Worm (Caenorhabditis elegans): Measurements from ENCODE around the gene Y17G9B.5.
A peak's percentile ranks its signal among the peaks of the same experiment; 100 is the strongest.

The Y17G9B.5 gene

ce11 chrIV:4751814-4752213 lies 1.8 kb downstream of the Y17G9B.5 start, which contains the start of gene Y17G9B.4 (continued):
- TF ChIP-seq snpc-4 (GFP tag; optimal IDR thresholded peaks at IDR 0.05) (no peak), snpc-4 (tag; optimal IDR thresholded peaks at IDR 0.05) (peak in 2 of 4 experiments; percentile 25 to 52), F33H1.4 (GFP tag; IDR thresholded peaks at IDR 0.05) (peak; percentile 90)

DNA sequence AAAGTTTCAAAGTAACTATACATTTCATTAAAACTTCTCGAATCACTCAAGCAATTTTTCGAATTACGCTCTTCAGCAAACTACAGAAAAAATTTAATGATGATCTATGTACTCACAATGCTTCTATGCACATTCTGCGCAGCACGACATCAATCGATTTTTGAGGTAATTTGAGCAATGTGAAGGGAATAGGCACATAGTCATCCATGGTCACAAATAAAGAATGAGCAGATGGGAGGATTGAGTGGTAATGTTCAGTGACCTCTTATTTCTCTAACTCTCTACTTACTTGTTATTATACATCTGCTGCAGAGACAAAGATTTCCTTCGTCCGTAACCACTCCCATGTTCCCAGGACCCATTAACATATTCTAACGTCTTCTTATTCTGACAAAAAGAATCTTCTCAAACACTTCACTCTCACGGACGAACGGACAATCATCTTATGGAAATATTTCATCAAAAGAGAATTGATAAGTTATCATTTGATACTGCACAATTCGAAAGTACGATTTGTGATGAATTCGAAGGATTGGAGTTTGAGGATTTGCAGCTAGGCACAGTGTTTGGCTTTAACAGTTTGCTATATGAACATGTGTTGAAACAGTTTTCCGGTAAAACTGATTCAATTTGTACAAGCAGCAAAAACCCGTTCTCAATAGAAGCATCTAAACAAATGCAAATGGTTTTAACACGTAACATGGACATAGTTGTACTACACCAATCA lies 6.1 kb downstream of the Y17G9B.5 start, which contains the start of the genes fbxb-77 and Y17G9B.11:
Gene fbxb-77, minus strand, starts transcription at position 229 of the 727 bp plus-strand sequence.
Gene Y17G9B.11, plus strand, starts transcription at position 677 of the 727 bp plus-strand sequence.
- TF ChIP-seq attf-5 (GFP tag; optimal IDR thresholded peaks at IDR 0.05) (no peak), madf-10 (tag; optimal IDR thresholded peaks at IDR 0.05) (no peak), bed-2 (GFP tag; IDR thresholded peaks at IDR 0.05) (no peak), egl-18 (GFP tag; IDR thresholded peaks at IDR 0.05) (no peak), pha-4 (tag; optimal IDR thresholded peaks at IDR 0.05) (no peak), rec-8 (tag; optimal IDR thresholded peaks at IDR 0.05) (no peak), aptf-2 (GFP tag; conservative IDR thresholded peaks at IDR 0.05) (no peak), chd-7 (tag; optimal IDR thresholded peaks at IDR 0.05) (no peak), ama-1 (optimal IDR thresholded peaks at IDR 0.05) (no peak), ama-1 (GFP tag; optimal IDR thresholded peaks at IDR 0.05) (no peak), egl-44 (GFP tag; IDR thresholded peaks at IDR 0.05) (no peak), hmg-20 (GFP tag; IDR thresholded peaks at IDR 0.05) (no peak), ccch-3 (GFP tag; optimal IDR thresholded peaks at IDR 0.05) (no peak), D2030.7 (GFP tag; IDR thresholded peaks at IDR 0.05) (no peak), Y56A3A.18 (GFP tag; IDR thresholded peaks at IDR 0.05) (no peak), mxl-1 (tag; optimal IDR thresholded peaks at IDR 0.05) (no peak), nhr-80 (tag; optimal IDR thresholded peaks at IDR 0.05) (no peak), attf-6 (GFP tag; IDR thresholded peaks at IDR 0.05) (no peak)

DNA sequence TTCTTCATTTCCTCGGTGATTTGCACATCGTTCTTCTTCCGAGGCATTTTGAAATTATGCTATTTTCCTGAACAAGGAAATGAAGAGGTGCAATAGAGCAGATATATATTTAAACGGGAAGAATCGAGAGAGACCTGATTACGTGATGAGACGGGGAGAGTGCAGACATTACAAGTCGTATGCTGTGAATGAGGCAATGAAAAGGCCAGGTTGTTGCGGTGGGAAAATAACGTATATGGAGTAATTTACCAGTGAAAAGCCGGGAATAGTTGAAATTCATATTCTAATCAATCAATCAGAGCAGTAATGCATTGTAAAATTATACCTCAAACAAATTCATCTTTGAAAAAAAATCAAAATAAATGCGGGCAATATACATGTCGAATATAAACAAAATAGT lies 8.6 kb downstream of the Y17G9B.5 start, which contains the start of gene Y17G9B.8:
Gene Y17G9B.8, minus strand, starts transcription at position 182 of the 400 bp plus-strand sequence.
- TF ChIP-seq F39B2.1 (GFP tag; IDR thresholded peaks at IDR 0.05) (0 out of 2 replicates have a peak, but pooled peaks have one; percentile 24), lin-54 (GFP tag; optimal IDR thresholded peaks at IDR 0.05) (peak; percentile 45), snpc-4 (GFP tag; optimal IDR thresholded peaks at IDR 0.05) (no peak), snpc-4 (tag; optimal IDR thresholded peaks at IDR 0.05) (peak in 1 of 4 experiments; percentile 66), ceh-91 (GFP tag; IDR thresholded peaks at IDR 0.05) (no peak), hsf-1 (GFP tag; IDR thresholded peaks at IDR 0.05) (peak; percentile 83), sptf-2 (GFP tag; optimal IDR thresholded peaks at IDR 0.05) (no peak), tbp1 (GFP tag; optimal IDR thresholded peaks at IDR 0.05) (peak; percentile 51), ztf-6 (GFP tag; IDR thresholded peaks at IDR 0.05) (no peak), ztf-18 (tag; optimal IDR thresholded peaks at IDR 0.05) (peak; percentile 9), efl-1 (GFP tag; optimal IDR thresholded peaks at IDR 0.05) (no peak), xnd-1 (tag; optimal IDR thresholded peaks at IDR 0.05) (peak; percentile 32), nfyb-1 (GFP tag; IDR thresholded peaks at IDR 0.05) (peak; percentile 72), snpc-3.4 (tag; optimal IDR thresholded peaks at IDR 0.05) (peak; percentile 67), lin-26 (GFP tag; IDR thresholded peaks at IDR 0.05) (peak; percentile 44; the same call in 1 of the 2 replicates), cebp-1 (GFP tag; IDR thresholded peaks at IDR 0.05) (no peak), cebp-1 (tag; optimal IDR thresholded peaks at IDR 0.05) (peak; percentile 11), athp-1 (tag; optimal IDR thresholded peaks at IDR 0.05) (peak; percentile 10), die-1 (tag; optimal IDR thresholded peaks at IDR 0.05) (peak; percentile 25), madf-6 (GFP tag; IDR thresholded peaks at IDR 0.05) (peak; percentile 55; the same call in 1 of the 2 replicates), F57C9.4 (tag; optimal IDR thresholded peaks at IDR 0.05) (no peak), mcd-1 (GFP tag; IDR thresholded peaks at IDR 0.05) (0 out of 2 replicates have a peak, but pooled peaks have one; percentile 5), zfh-2 (GFP tag; conservative IDR thresholded peaks at IDR 0.05) (no peak), B0336.3 (GFP tag; IDR thresholded peaks at IDR 0.05) (peak; percentile 75), snpc-1.3 (tag; optimal IDR thresholded peaks at IDR 0.05; ENCODE audit: insufficient read depth) (peak; percentile 11), lsl-1 (GFP tag; optimal IDR thresholded peaks at IDR 0.05) (peak; percentile 23), hmg-1.2 (GFP tag; IDR thresholded peaks at IDR 0.05) (peak; percentile 44; the same call in 1 of the 2 replicates)

All from whole organism, young adult.